Worm (Caenorhabditis elegans) whole organism, L3 larva: ENCODE data around the gene rpl-37.

Experiments used
- jun-1 ChIP-seq: fragments of 150-350 bp; optimal IDR thresholded peaks from 2 replicates; lab custom pipeline; 2014; ENCODE audit warnings: missing biosample characterization, missing genetic modification reagents, missing genetic modification characterization
- nhr-11 ChIP-seq: fragments of 150-350 bp; optimal IDR thresholded peaks from 2 replicates; lab custom pipeline; 2014; ENCODE audit warnings: missing biosample characterization, missing genetic modification characterization
- nhr-237 ChIP-seq: fragments of 150-350 bp; optimal IDR thresholded peaks from 2 replicates; lab custom pipeline; 2014; ENCODE audit warnings: missing biosample characterization, missing genetic modification characterization
- snpc-4 ChIP-seq: fragments of 150-350 bp; optimal IDR thresholded peaks from 2 replicates; lab custom pipeline; 2014; ENCODE audit warnings: missing biosample characterization, missing genetic modification characterization
- tbx-2 ChIP-seq: sonication (generic microtip); optimal IDR thresholded peaks from 2 replicates; lab custom pipeline; 2016; ENCODE audit warnings: mild to moderate bottlenecking, missing genetic modification characterization, missing compliant biosample characterization
- unc-39 ChIP-seq: sonication (generic microtip); optimal IDR thresholded peaks from 4 replicates; lab custom pipeline; 2017; ENCODE audit warnings: missing biosample characterization, missing genetic modification characterization
- zag-1 ChIP-seq: fragments of 150-350 bp; optimal IDR thresholded peaks from 2 replicates; lab custom pipeline; 2014; ENCODE audit warnings: missing biosample characterization, missing genetic modification characterization

- no peak for TF ChIP-seq jun-1 (tag; lab: Kevin White, UChicago)
- TF ChIP-seq nhr-237 (tag; lab: Kevin White, UChicago) = no peak
- TF ChIP-seq nhr-11 (tag; lab: Kevin White, UChicago) = no peak
- no peak for TF ChIP-seq snpc-4 (tag; lab: Kevin White, UChicago)
- no peak for TF ChIP-seq zag-1 (tag; lab: Kevin White, UChicago)
- no peak for TF ChIP-seq unc-39
- no peak for TF ChIP-seq tbx-2 (tag; lab: Kevin White, UChicago)
Measured at ce11 chrIII:3566785-3567184, 38.3 kb downstream of the rpl-37 start.
